Worm (Caenorhabditis elegans): ENCODE results near the gene pho-11.

pho-11 gene

ce11 chrII:9931476-9931875, at the start of gene pho-11:
Gene pho-11 (plus strand): TSS chrII:9931849.
- TF ChIP-seq dmd-6 (GFP tag; IDR thresholded peaks at IDR 0.05) (peak; percentile 27; the same call in 1 of the 2 replicates), php-3 (GFP tag; IDR thresholded peaks at IDR 0.05) (peak; percentile 90), vab-7 (GFP tag; IDR thresholded peaks at IDR 0.05) (no peak), madf-5 (GFP tag; IDR thresholded peaks at IDR 0.05) (no peak), pqm-1 (tag; optimal IDR thresholded peaks at IDR 0.05) (peak; percentile 6), zfp-2 (tag; optimal IDR thresholded peaks at IDR 0.05) (no peak), gei-8 (GFP tag; optimal IDR thresholded peaks at IDR 0.05) (no peak), dve-1 (tag; optimal IDR thresholded peaks at IDR 0.05; ENCODE audit: insufficient read depth) (peak; percentile 76), arid-1 (GFP tag; conservative IDR thresholded peaks at IDR 0.05) (no peak), hlh-11 (tag; optimal IDR thresholded peaks at IDR 0.05) (peak; percentile 10), unc-130 (GFP tag; optimal IDR thresholded peaks at IDR 0.05) (no peak), tag-97 (GFP tag; IDR thresholded peaks at IDR 0.05) (no peak), mdt-29 (GFP tag; IDR thresholded peaks at IDR 0.05) (no peak), T20F7.1 (GFP tag; optimal IDR thresholded peaks at IDR 0.05) (no peak), aly-2 (tag; optimal IDR thresholded peaks at IDR 0.05) (no peak), Y75B8A.6 (GFP tag; IDR thresholded peaks at IDR 0.05) (no peak), nhr-11 (tag; optimal IDR thresholded peaks at IDR 0.05) (no peak), D1046.2 (GFP tag; IDR thresholded peaks at IDR 0.05) (no peak), F44E2.7 (GFP tag; IDR thresholded peaks at IDR 0.05) (no peak), ceh-82 (tag; optimal IDR thresholded peaks at IDR 0.05) (no peak), lin-15B (tag; optimal IDR thresholded peaks at IDR 0.05) (no peak), mxl-2 (GFP tag; conservative IDR thresholded peaks at IDR 0.05) (no peak), dmd-9 (GFP tag; IDR thresholded peaks at IDR 0.05) (no peak), ceh-28 (tag; optimal IDR thresholded peaks at IDR 0.05) (no peak), F10B5.3 (tag; optimal IDR thresholded peaks at IDR 0.05) (no peak), hlh-30 (tag; optimal IDR thresholded peaks at IDR 0.05; ENCODE audit: insufficient read depth) (no peak), aha-1 (tag) (no peak), madf-9 (GFP tag; conservative IDR thresholded peaks at IDR 0.05) (no peak), lin-1 (GFP tag; IDR thresholded peaks at IDR 0.05) (no peak), nhr-10 (tag; optimal IDR thresholded peaks at IDR 0.05) (no peak), mxl-3 (GFP tag; optimal IDR thresholded peaks at IDR 0.05) (no peak), fos-1 (tag; optimal IDR thresholded peaks at IDR 0.05) (no peak), set-16 (GFP tag; IDR thresholded peaks at IDR 0.05) (no peak), F49E8.2 (tag; optimal IDR thresholded peaks at IDR 0.05; ENCODE audit: borderline replicate concordance) (no peak), nhr-25 (tag; optimal IDR thresholded peaks at IDR 0.05; ENCODE audit: borderline replicate concordance, insufficient read depth) (no peak), nhr-41 (GFP tag; IDR thresholded peaks at IDR 0.05) (no peak), daf-16 (GFP tag; optimal IDR thresholded peaks at IDR 0.05) (no peak), daf-16 (tag; optimal IDR thresholded peaks at IDR 0.05) (peak; percentile 88)

ce11 chrII:9886216-9886615, 45.4 kb upstream of the pho-11 start, which contains the start of gene algn-8:
Gene algn-8 (minus strand): TSS chrII:9886442.
- TF ChIP-seq lim-7 (GFP tag; IDR thresholded peaks at IDR 0.05) (0 out of 2 replicates have a peak, but pooled peaks have one; percentile 18), spr-3 (GFP tag; optimal IDR thresholded peaks at IDR 0.05) (peak; percentile 10), T26A8.4 (GFP tag; IDR thresholded peaks at IDR 0.05) (0 out of 2 replicates have a peak, but pooled peaks have one; percentile 49), attf-4 (tag; optimal IDR thresholded peaks at IDR 0.05) (no peak), mes-2 (tag; optimal IDR thresholded peaks at IDR 0.05; ENCODE audit: poor library complexity, severe bottlenecking) (peak; percentile 22), F10B5.3 (tag; optimal IDR thresholded peaks at IDR 0.05) (peak; percentile 3), ceh-20 (GFP tag; IDR thresholded peaks at IDR 0.05) (no peak), tra-1 (GFP tag; IDR thresholded peaks at IDR 0.05) (0 out of 2 replicates have a peak, but pooled peaks have one; percentile 16), nhr-25 (tag; optimal IDR thresholded peaks at IDR 0.05; ENCODE audit: borderline replicate concordance, insufficient read depth) (peak; percentile 26), ama-1 (optimal IDR thresholded peaks at IDR 0.05) (no peak), zfp-3 (GFP tag; conservative IDR thresholded peaks at IDR 0.05) (0 out of 2 replicates have a peak, but pooled peaks have one; percentile 29), duxl-1 (tag; optimal IDR thresholded peaks at IDR 0.05; ENCODE audit: poor library complexity) (peak; percentile 46), nhr-102 (tag; optimal IDR thresholded peaks at IDR 0.05) (peak; percentile 32)

All from whole organism, L4 larva.